Fruit fly (Drosophila melanogaster): ENCODE measurements around the gene CG33257.

Gene CG33257

dm6 chr3L:16338703-16339102 is 7.4 kb upstream of the CG33257 start, which contains the start of gene CG4998:
CG4998 (plus strand) TSS chr3L:16339003.
- TF ChIP-seq Blimp-1 (GFP tag; optimal IDR thresholded peaks at IDR 0.05) (peak; percentile 8), pan (optimal IDR thresholded peaks at IDR 0.05) (no peak), pan (GFP tag; optimal IDR thresholded peaks at IDR 0.05 in 1 of 2, IDR thresholded peaks at IDR 0.05 in 1 of 2) (peak in 1 of 2 experiments; percentile 14), CG11456 (GFP tag; IDR thresholded peaks at IDR 0.05) (no peak), CG12769 (tag; optimal IDR thresholded peaks at IDR 0.05) (peak; percentile 8)

- TF ChIP-seq CG10565 (GFP tag; optimal IDR thresholded peaks at IDR 0.05) (no peak), Dek (tag; optimal IDR thresholded peaks at IDR 0.05) (no peak), ci (GFP tag; IDR thresholded peaks at IDR 0.05) (0 out of 3 replicates have a peak, but pooled peaks have one; percentile 9), tna (GFP tag; IDR thresholded peaks at IDR 0.05; ENCODE audit: partially characterized antibody) (no peak), CG34224 (GFP tag; IDR thresholded peaks at IDR 0.05; ENCODE audit: partially characterized antibody) (no peak), Scr (GFP tag; IDR thresholded peaks at IDR 0.05; ENCODE audit: partially characterized antibody) (no peak), so (GFP tag; IDR thresholded peaks at IDR 0.05) (no peak), CG6689 (GFP tag; IDR thresholded peaks at IDR 0.05) (0 out of 2 replicates have a peak, but pooled peaks have one; percentile 17), tio (GFP tag; optimal IDR thresholded peaks at IDR 0.05) (no peak), CG15073 (GFP tag; optimal IDR thresholded peaks at IDR 0.05) (no peak), Opbp (GFP tag; IDR thresholded peaks at IDR 0.05; ENCODE audit: partially characterized antibody) (no peak), fd96Cb (tag; optimal IDR thresholded peaks at IDR 0.05) (peak; percentile 0), CG30431 (GFP tag; optimal IDR thresholded peaks at IDR 0.05) (no peak), Max (GFP tag; optimal IDR thresholded peaks at IDR 0.05) (no peak), Blimp-1 (GFP tag; optimal IDR thresholded peaks at IDR 0.05) (no peak), MBD-R2 (GFP tag; IDR thresholded peaks at IDR 0.05) (no peak), ranshi (GFP tag; IDR thresholded peaks at IDR 0.05) (no peak), HLH3B (GFP tag; IDR thresholded peaks at IDR 0.05) (no peak), Vsx1 (GFP tag; optimal IDR thresholded peaks at IDR 0.05) (no peak), ewg (GFP tag; optimal IDR thresholded peaks at IDR 0.05) (no peak), Ptx1 (GFP tag; IDR thresholded peaks at IDR 0.05) (peak; percentile 37; the same call in 1 of the 2 replicates), zen2 (GFP tag; IDR thresholded peaks at IDR 0.05; ENCODE audit: partially characterized antibody) (no peak), mld (GFP tag; IDR thresholded peaks at IDR 0.05; ENCODE audit: partially characterized antibody) (no peak), Ets65A (GFP tag) (peak; percentile 57), fd3F (GFP tag; optimal IDR thresholded peaks at IDR 0.05) (no peak), CG31441 (GFP tag; IDR thresholded peaks at IDR 0.05) (peak; percentile 42; the same call in 1 of the 2 replicates), grau (tag; optimal IDR thresholded peaks at IDR 0.05) (no peak), CG1233 (GFP tag; optimal IDR thresholded peaks at IDR 0.05) (no peak), CG2199 (GFP tag; IDR thresholded peaks at IDR 0.05) (no peak), CG17568 (GFP tag; optimal IDR thresholded peaks at IDR 0.05) (no peak), CG9797 (GFP tag; optimal IDR thresholded peaks at IDR 0.05) (no peak), kah (GFP tag; optimal IDR thresholded peaks at IDR 0.05) (no peak), Oli (tag; optimal IDR thresholded peaks at IDR 0.05) (peak; percentile 9), Trl (optimal IDR thresholded peaks at IDR 0.05) (no peak), Trl (GFP tag; optimal IDR thresholded peaks at IDR 0.05) (no peak), zf30C (GFP tag; optimal IDR thresholded peaks at IDR 0.05) (no peak), Mes4 (GFP tag; optimal IDR thresholded peaks at IDR 0.05) (no peak), CG10654 (GFP tag; optimal IDR thresholded peaks at IDR 0.05) (no peak), CG11398 (GFP tag; optimal IDR thresholded peaks at IDR 0.05) (no peak), gfzf (GFP tag; optimal IDR thresholded peaks at IDR 0.05) (no peak), Asciz (GFP tag; optimal IDR thresholded peaks at IDR 0.05) (no peak), CG15269 (tag; optimal IDR thresholded peaks at IDR 0.05) (peak; percentile 17), Pdp1 (GFP tag; optimal IDR thresholded peaks at IDR 0.05) (no peak), kay (GFP tag; optimal IDR thresholded peaks at IDR 0.05) (no peak), Sry-δ (GFP tag; optimal IDR thresholded peaks at IDR 0.05) (no peak)
These were observed 6.7 kb upstream of the CG33257 start for dm6 chr3L:16339463-16339862.
